Worm (Caenorhabditis elegans) whole organism, L2 larva: ENCODE measurements around the gene F56D1.1.

Experiments used
- aly-2 ChIP-seq: fragments of 150-350 bp; optimal IDR thresholded peaks from 2 replicates; lab custom pipeline; 2014; ENCODE audit warnings: missing biosample characterization, missing genetic modification characterization
- lin-39 ChIP-seq: fragments of 150-350 bp; optimal IDR thresholded peaks from 2 replicates; lab custom pipeline; 2014; ENCODE audit warnings: missing biosample characterization, missing genetic modification reagents, missing genetic modification characterization
- nhr-10 ChIP-seq: sonication (generic microtip); optimal IDR thresholded peaks from 2 replicates; lab custom pipeline; 2017; ENCODE audit warnings: missing biosample characterization, missing genetic modification characterization
- ztf-11 ChIP-seq: sonication (generic microtip); optimal IDR thresholded peaks from 2 replicates; lab custom pipeline; 2017; ENCODE audit warnings: missing biosample characterization, missing genetic modification characterization

DNA sequence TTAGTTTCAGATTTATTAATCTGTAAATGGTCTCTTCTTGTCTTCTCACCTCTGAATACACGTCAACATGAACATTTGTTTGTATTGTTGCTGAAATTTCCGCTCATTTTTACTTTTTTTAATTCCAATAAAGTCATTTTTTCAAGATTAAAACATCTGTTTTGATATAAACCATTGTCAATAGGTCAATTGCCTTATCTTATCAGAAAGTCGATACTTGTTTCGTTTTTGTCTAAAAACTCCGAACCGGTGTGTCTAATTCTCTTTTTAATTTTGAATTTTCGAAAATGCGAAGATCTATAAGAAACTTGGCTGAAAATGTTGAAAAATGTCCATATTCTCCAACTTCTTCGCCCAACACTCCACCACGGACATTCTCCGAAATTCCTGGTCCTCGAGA lies 25.3 kb downstream of the F56D1.1 start, which contains the start of gene cyp-44A1:
- no peak for TF ChIP-seq ztf-11 (tag; lab: Kevin White, UChicago)
- TF ChIP-seq nhr-10 (tag; lab: Kevin White, UChicago), result no peak
- no peak for TF ChIP-seq aly-2 (tag; lab: Kevin White, UChicago)
- TF ChIP-seq lin-39 (tag; lab: Kevin White, UChicago), result no peak
